Worm (Caenorhabditis elegans) whole organism, early embryonic: Measurements from ENCODE around the gene Y73C8C.8.

Experiments used
- F13C5.2 ChIP-seq: sonication (generic microtip); optimal IDR thresholded peaks from 2 replicates; lab custom pipeline; 2017; ENCODE audit warnings: mild to moderate bottlenecking, missing genetic modification characterization, inconsistent platforms, missing compliant biosample characterization
- ama-1 ChIP-seq: fragments of 150-350 bp; optimal IDR thresholded peaks from 2 replicates; lab custom pipeline; 2014
- ceh-13 ChIP-seq: fragments of 200-800 bp; sonication (Bioruptor generic); optimal IDR thresholded peaks from 2 replicates; lab custom pipeline; 2018; ENCODE audit warnings: mild to moderate bottlenecking, missing genetic modification characterization, missing compliant biosample characterization
- ceh-36 ChIP-seq: sonication (generic microtip); optimal IDR thresholded peaks from 2 replicates; lab custom pipeline; 2016; ENCODE audit warnings: missing genetic modification characterization, inconsistent platforms, missing compliant biosample characterization
- flt-1 ChIP-seq: fragments of 200-800 bp; sonication (Bioruptor generic); IDR thresholded peaks from 2 replicates; pipeline ENCODE4 v1.3.6; 2022; ENCODE audit warnings: missing genetic modification characterization, missing compliant biosample characterization
- hmbx-1 ChIP-seq: sonication (generic microtip); optimal IDR thresholded peaks from 2 replicates; lab custom pipeline; 2016; ENCODE audit warnings: mild to moderate bottlenecking, missing genetic modification characterization, missing compliant biosample characterization
- sea-1 ChIP-seq: fragments of 200-800 bp; sonication (Bioruptor generic); conservative IDR thresholded peaks from 2 replicates; pipeline ENCODE4 v1.3.6; 2022; ENCODE audit warnings: missing genetic modification characterization, missing compliant biosample characterization
- tra-4 ChIP-seq: sonication (generic microtip); optimal IDR thresholded peaks from 2 replicates; lab custom pipeline; 2017; ENCODE audit warnings: missing genetic modification characterization, missing compliant biosample characterization

DNA sequence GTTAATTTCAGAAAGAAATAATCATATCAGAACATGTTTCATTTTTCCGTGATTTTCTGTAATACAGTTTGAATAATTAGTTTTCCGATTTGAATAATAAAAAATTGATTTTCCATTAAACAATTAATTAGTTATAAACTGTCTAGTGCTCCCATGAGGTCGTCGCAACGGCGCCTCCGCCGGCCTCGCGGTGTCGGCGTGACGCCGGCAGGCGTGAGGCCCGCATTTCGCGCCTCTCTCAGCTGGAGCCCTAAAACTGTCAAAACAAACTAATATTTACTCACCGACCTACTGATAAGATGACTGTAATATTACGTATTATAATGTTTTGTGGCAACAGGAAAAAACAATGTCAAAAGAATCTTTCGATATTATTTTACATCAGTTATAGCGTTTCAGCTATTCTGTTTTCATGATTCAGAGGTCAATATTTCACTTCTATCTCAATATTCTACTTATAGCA is 19.7 kb upstream of the Y73C8C.8 start, which contains the start of gene F02C9.2:
- TF ChIP-seq ama-1: no peak
- no peak for TF ChIP-seq flt-1 (GFP tag; lab: Robert Waterston, UW)
- no peak for TF ChIP-seq hmbx-1 (tag; lab: Kevin White, UChicago)
- no peak for TF ChIP-seq sea-1 (GFP tag; lab: Robert Waterston, UW)
- TF ChIP-seq ceh-36 (tag; lab: Kevin White, UChicago): no peak
- no peak for TF ChIP-seq ceh-13 (GFP tag; lab: Kevin White, UChicago)
- TF ChIP-seq F13C5.2 (tag; lab: Kevin White, UChicago): no peak
- no peak for TF ChIP-seq tra-4 (tag; lab: Kevin White, UChicago)
